Fruit fly (Drosophila melanogaster): ENCODE results near the gene CG32945.

dm6 chr3R:4541056-4541455 is 37.4 kb downstream of the CG32945 start, which contains the start of gene Mur82C:
- TF ChIP-seq toe (GFP tag; optimal IDR thresholded peaks at IDR 0.05), result no peak
- no peak for TF ChIP-seq CG12768 (GFP tag; optimal IDR thresholded peaks at IDR 0.05)
- TF ChIP-seq pad (GFP tag; optimal IDR thresholded peaks at IDR 0.05), result no peak
- TF ChIP-seq kay (GFP tag; ENCODE audit: borderline replicate concordance), result no peak
- no peak for TF ChIP-seq ovo (GFP tag; optimal IDR thresholded peaks at IDR 0.05)
- no peak for TF ChIP-seq CG14711 (tag; optimal IDR thresholded peaks at IDR 0.05)
- TF ChIP-seq CG33017 (tag; optimal IDR thresholded peaks at IDR 0.05), result no peak
- TF ChIP-seq CG7045 (GFP tag; optimal IDR thresholded peaks at IDR 0.05), result no peak
